Worm (Caenorhabditis elegans) whole organism, mixed stage, embryonic: ENCODE data around the gene Y43F8C.6.

Experiments used
- ces-1 ChIP-seq: fragments of 150-350 bp; optimal IDR thresholded peaks from 2 replicates; lab custom pipeline; 2014; ENCODE audit warnings: missing biosample characterization, missing genetic modification reagents, missing genetic modification characterization
- elt-1 ChIP-seq: sonication (generic microtip); optimal IDR thresholded peaks from 2 replicates; lab custom pipeline; 2017; ENCODE audit warnings: missing genetic modification characterization, mild to moderate bottlenecking, missing compliant biosample characterization, antibody characterized with exemption, moderate library complexity, borderline replicate concordance; ENCODE audit not compliant: insufficient read depth
- lin-13 ChIP-seq: fragments of 150-350 bp; optimal IDR thresholded peaks from 2 replicates; lab custom pipeline; 2014; ENCODE audit warnings: missing biosample characterization, missing genetic modification characterization
- lsy-2 ChIP-seq: fragments of 150-350 bp; optimal IDR thresholded peaks from 2 replicates; lab custom pipeline; 2014; ENCODE audit warnings: missing biosample characterization, missing genetic modification characterization
- mep-1 ChIP-seq: fragments of 150-350 bp; optimal IDR thresholded peaks from 2 replicates; lab custom pipeline; 2017; ENCODE audit warnings: missing biosample characterization, missing genetic modification reagents, missing genetic modification characterization, inconsistent platforms
- mls-2 ChIP-seq: sonication (generic microtip); optimal IDR thresholded peaks from 2 replicates; lab custom pipeline; 2016; ENCODE audit warnings: mild to moderate bottlenecking, missing genetic modification characterization, moderate library complexity, missing compliant biosample characterization
- nhr-12 ChIP-seq: fragments of 150-350 bp; optimal IDR thresholded peaks from 2 replicates; lab custom pipeline; 2014; ENCODE audit warnings: missing biosample characterization, missing genetic modification characterization
- nhr-28 ChIP-seq: fragments of 150-350 bp; optimal IDR thresholded peaks from 2 replicates; lab custom pipeline; 2014; ENCODE audit warnings: missing biosample characterization, missing genetic modification characterization
- nhr-76 ChIP-seq: sonication (generic microtip); optimal IDR thresholded peaks from 2 replicates; lab custom pipeline; 2017; ENCODE audit warnings: missing biosample characterization, missing genetic modification characterization
- pha-4 ChIP-seq: fragments of 150-350 bp; optimal IDR thresholded peaks from 2 replicates; lab custom pipeline; 2018; ENCODE audit warnings: missing biosample characterization, missing genetic modification reagents, missing genetic modification characterization
- sptf-1 ChIP-seq: sonication (generic microtip); optimal IDR thresholded peaks from 2 replicates; lab custom pipeline; 2017; ENCODE audit warnings: mild to moderate bottlenecking, missing genetic modification characterization, moderate library complexity, missing compliant biosample characterization
- unc-39 ChIP-seq: fragments of 150-350 bp; optimal IDR thresholded peaks from 2 replicates; lab custom pipeline; 2014; ENCODE audit warnings: missing biosample characterization, missing genetic modification characterization
- unc-62 ChIP-seq: fragments of 150-350 bp; optimal IDR thresholded peaks from 2 replicates; lab custom pipeline; 2014; ENCODE audit warnings: missing biosample characterization, missing genetic modification reagents, missing genetic modification characterization
- ztf-11 ChIP-seq: fragments of 150-350 bp; optimal IDR thresholded peaks from 2 replicates; lab custom pipeline; 2014; ENCODE audit warnings: missing biosample characterization, missing genetic modification characterization

DNA sequence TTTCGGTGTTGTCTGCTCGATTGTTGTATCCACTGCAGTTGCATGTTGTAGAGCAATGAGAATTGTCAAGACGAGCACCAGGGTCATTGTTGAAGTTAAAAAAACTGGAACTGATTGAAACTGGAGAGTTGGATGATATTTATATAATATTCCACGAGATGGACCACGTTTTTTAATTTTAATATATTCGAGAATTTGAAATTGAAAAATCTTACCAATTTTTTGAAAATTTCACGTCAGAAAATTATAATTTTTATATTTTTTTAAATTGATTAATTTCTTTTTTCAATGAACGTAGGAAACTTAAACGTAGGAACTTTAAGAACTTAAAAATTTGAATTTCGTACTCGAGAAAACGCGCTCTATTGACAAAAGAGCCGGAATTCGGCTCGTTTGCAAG is 8.2 kb downstream of the Y43F8C.6 start, which contains the start of gene Y43F8C.5:
- TF ChIP-seq elt-1 (tag; lab: Kevin White, UChicago) (no peak), nhr-28 (no peak), unc-62 (GFP tag; lab: Kevin White, UChicago) (no peak), nhr-76 (tag; lab: Kevin White, UChicago) (no peak), nhr-12 (tag; lab: Kevin White, UChicago) (no peak), lin-13 (tag; lab: Kevin White, UChicago) (no peak), mep-1 (tag; lab: Kevin White, UChicago) (no peak), ces-1 (GFP tag; lab: Kevin White, UChicago) (no peak), sptf-1 (tag; lab: Kevin White, UChicago) (no peak), lsy-2 (tag; lab: Kevin White, UChicago) (no peak), pha-4 (tag; lab: Kevin White, UChicago) (no peak), ztf-11 (tag; lab: Kevin White, UChicago) (no peak), mls-2 (tag; lab: Kevin White, UChicago) (no peak), unc-39 (tag; lab: Kevin White, UChicago) (no peak)
